Fruit fly (Drosophila melanogaster) whole organism, prepupa: ENCODE measurements around the gene Shab.

Experiments used
- CG10631 ChIP-seq: fragments of 200-800 bp; sonication (Bioruptor generic); optimal IDR thresholded peaks from 2 replicates; lab custom pipeline; 2016; ENCODE audit warnings: missing biosample characterization, missing genetic modification characterization
- CG10669 ChIP-seq: fragments of 200-800 bp; sonication (Bioruptor generic); optimal IDR thresholded peaks from 3 replicates; lab custom pipeline; 2018; ENCODE audit warnings: missing biosample characterization, mild to moderate bottlenecking, missing genetic modification characterization, moderate library complexity
- CG11294 ChIP-seq: fragments of 200-800 bp; sonication (Bioruptor generic); IDR thresholded peaks from 2 replicates; pipeline ENCODE4 v1.3.6; 2022; ENCODE audit warnings: missing biosample characterization, missing genetic modification characterization
- CG11762 ChIP-seq: fragments of 200-800 bp; sonication (Bioruptor generic); optimal IDR thresholded peaks from 3 replicates; lab custom pipeline; 2016; ENCODE audit warnings: missing biosample characterization, missing genetic modification characterization; ENCODE audit not compliant: insufficient read depth
- CG11902 ChIP-seq: fragments of 200-800 bp; sonication (Bioruptor generic); optimal IDR thresholded peaks from 3 replicates; lab custom pipeline; 2016; ENCODE audit warnings: missing biosample characterization, missing genetic modification characterization
- CG1621 ChIP-seq: fragments of 200-800 bp; sonication (Bioruptor generic); optimal IDR thresholded peaks from 3 replicates; lab custom pipeline; 2018; ENCODE audit warnings: missing biosample characterization, mild to moderate bottlenecking, missing genetic modification characterization
- CG16779 ChIP-seq: fragments of 200-800 bp; sonication (Bioruptor generic); optimal IDR thresholded peaks from 3 replicates; lab custom pipeline; 2017; ENCODE audit warnings: missing biosample characterization, mild to moderate bottlenecking, missing genetic modification characterization
- CG31627 ChIP-seq: fragments of 200-800 bp; sonication (Bioruptor generic); optimal IDR thresholded peaks from 3 replicates; lab custom pipeline; 2016; ENCODE audit warnings: missing biosample characterization, missing genetic modification characterization
- CG4318 ChIP-seq: fragments of 200-800 bp; sonication (Bioruptor generic); optimal IDR thresholded peaks from 3 replicates; lab custom pipeline; 2017; ENCODE audit warnings: missing biosample characterization, mild to moderate bottlenecking, missing genetic modification characterization
- CG6163 ChIP-seq: fragments of 200-800 bp; sonication (Bioruptor generic); IDR thresholded peaks from 3 replicates; pipeline ENCODE4 v1.3.6; 2022; ENCODE audit warnings: missing biosample characterization, missing genetic modification characterization
- CG6276 ChIP-seq: fragments of 200-800 bp; sonication (Bioruptor generic); optimal IDR thresholded peaks from 2 replicates; lab custom pipeline; 2017; ENCODE audit warnings: missing biosample characterization, mild to moderate bottlenecking, missing genetic modification characterization
- CG6792 ChIP-seq: fragments of 200-800 bp; sonication (Bioruptor generic); optimal IDR thresholded peaks from 3 replicates; lab custom pipeline; 2016; ENCODE audit warnings: missing biosample characterization, missing genetic modification characterization
- CG7368 ChIP-seq: fragments of 200-800 bp; sonication (Bioruptor generic); optimal IDR thresholded peaks from 3 replicates; lab custom pipeline; 2016; ENCODE audit warnings: missing biosample characterization, missing genetic modification characterization
- CG8119 ChIP-seq: fragments of 200-800 bp; sonication (Bioruptor generic); IDR thresholded peaks from 3 replicates; pipeline ENCODE4 v1.3.6; 2022; ENCODE audit warnings: missing biosample characterization, missing genetic modification characterization
- CG8319 ChIP-seq: fragments of 200-800 bp; sonication (Bioruptor generic); optimal IDR thresholded peaks from 3 replicates; lab custom pipeline; 2016; ENCODE audit warnings: missing biosample characterization, missing genetic modification characterization
- CG9139 ChIP-seq: fragments of 200-800 bp; sonication (Bioruptor generic); optimal IDR thresholded peaks from 3 replicates; lab custom pipeline; 2017; ENCODE audit warnings: missing biosample characterization, mild to moderate bottlenecking, missing genetic modification characterization
- Eip93F ChIP-seq: fragments of 200-800 bp; sonication (Bioruptor generic); optimal IDR thresholded peaks from 2 replicates; lab custom pipeline; 2016; ENCODE audit warnings: missing biosample characterization, mild to moderate bottlenecking, missing genetic modification characterization
- Ets96B ChIP-seq: fragments of 200-800 bp; optimal IDR thresholded peaks from 2 replicates; lab custom pipeline; 2019; ENCODE audit warnings: missing biosample characterization, mild to moderate bottlenecking, missing genetic modification characterization, moderate library complexity
- Gug ChIP-seq: fragments of 200-800 bp; sonication (Bioruptor generic); IDR thresholded peaks from 2 replicates; pipeline ENCODE4 v1.3.6; 2022; ENCODE audit warnings: missing biosample characterization, missing genetic modification characterization
- Hr38 ChIP-seq: sonication (Bioruptor generic); optimal IDR thresholded peaks from 2 replicates; lab custom pipeline; 2016; ENCODE audit warnings: missing biosample characterization, missing genetic modification characterization
- Hr4 ChIP-seq: fragments of 200-800 bp; sonication (Bioruptor generic); optimal IDR thresholded peaks from 3 replicates; lab custom pipeline; 2016; ENCODE audit warnings: missing biosample characterization, missing genetic modification characterization
- Met ChIP-seq: fragments of 200-800 bp; sonication (Bioruptor generic); optimal IDR thresholded peaks from 3 replicates; lab custom pipeline; 2016; ENCODE audit warnings: missing biosample characterization, missing genetic modification characterization
- OdsH ChIP-seq: fragments of 200-800 bp; sonication (Bioruptor generic); optimal IDR thresholded peaks from 3 replicates; lab custom pipeline; 2016; ENCODE audit warnings: missing biosample characterization, missing genetic modification characterization
- Smox ChIP-seq: fragments of 200-800 bp; sonication (Bioruptor generic); optimal IDR thresholded peaks from 3 replicates; lab custom pipeline; 2016; ENCODE audit warnings: missing biosample characterization, missing genetic modification characterization
- Sox102F ChIP-seq: fragments of 200-800 bp; sonication (Bioruptor generic); optimal IDR thresholded peaks from 2 replicates; lab custom pipeline; 2016; ENCODE audit warnings: missing biosample characterization, mild to moderate bottlenecking, missing genetic modification characterization
- Sox14 ChIP-seq: fragments of 200-800 bp; sonication (Bioruptor generic); optimal IDR thresholded peaks from 3 replicates; lab custom pipeline; 2016; ENCODE audit warnings: missing biosample characterization, missing genetic modification characterization
- Sox15 ChIP-seq: fragments of 200-800 bp; sonication (Bioruptor generic); optimal IDR thresholded peaks from 3 replicates; lab custom pipeline; 2016; ENCODE audit warnings: missing biosample characterization, missing genetic modification characterization
- acj6 ChIP-seq: fragments of 200-800 bp; sonication (Bioruptor generic); optimal IDR thresholded peaks from 3 replicates; lab custom pipeline; 2016; ENCODE audit warnings: missing biosample characterization, missing genetic modification characterization
- cyc ChIP-seq: fragments of 200-800 bp; sonication (Bioruptor generic); optimal IDR thresholded peaks from 3 replicates; lab custom pipeline; 2016; ENCODE audit warnings: missing biosample characterization, missing genetic modification characterization
- dac ChIP-seq: fragments of 200-800 bp; sonication (Bioruptor generic); optimal IDR thresholded peaks from 2 replicates; lab custom pipeline; 2017; ENCODE audit warnings: missing biosample characterization, mild to moderate bottlenecking, missing genetic modification characterization
- dsx ChIP-seq: fragments of 200-800 bp; optimal IDR thresholded peaks from 3 replicates; lab custom pipeline; 2019; ENCODE audit warnings: missing biosample characterization, mild to moderate bottlenecking, missing genetic modification characterization, moderate library complexity; ENCODE audit not compliant: poor library complexity, severe bottlenecking
- esn ChIP-seq: fragments of 200-800 bp; sonication (Bioruptor generic); optimal IDR thresholded peaks from 2 replicates; lab custom pipeline; 2016; ENCODE audit warnings: missing biosample characterization, mild to moderate bottlenecking, missing genetic modification characterization, moderate library complexity
- fd85E ChIP-seq: fragments of 200-800 bp; sonication (Bioruptor generic); optimal IDR thresholded peaks from 3 replicates; lab custom pipeline; 2016; ENCODE audit warnings: missing biosample characterization, missing genetic modification characterization
- lz ChIP-seq: fragments of 200-800 bp; sonication (Bioruptor generic); optimal IDR thresholded peaks from 3 replicates; lab custom pipeline; 2016; ENCODE audit warnings: missing biosample characterization, missing genetic modification characterization
- pdm3 ChIP-seq: fragments of 200-800 bp; sonication (Bioruptor generic); optimal IDR thresholded peaks from 3 replicates; lab custom pipeline; 2016; ENCODE audit warnings: missing biosample characterization, missing genetic modification characterization
- spab ChIP-seq: fragments of 200-800 bp; sonication (Bioruptor generic); optimal IDR thresholded peaks from 2 replicates; lab custom pipeline; 2017; ENCODE audit warnings: missing biosample characterization, mild to moderate bottlenecking, missing genetic modification characterization, missing genetic modification reagents
- topi ChIP-seq: fragments of 200-800 bp; sonication (Bioruptor generic); optimal IDR thresholded peaks from 3 replicates; lab custom pipeline; 2016; ENCODE audit warnings: missing biosample characterization, missing genetic modification characterization
- vri ChIP-seq: fragments of 200-800 bp; sonication (Bioruptor generic); optimal IDR thresholded peaks from 3 replicates; lab custom pipeline; 2016; ENCODE audit warnings: missing biosample characterization, mild to moderate bottlenecking, missing genetic modification characterization

The Shab gene

dm6 chr3L:2888150-2888549 lies 6.7 kb upstream of the Shab start:
- no peak for TF ChIP-seq CG6276 (GFP tag; lab: Kevin White, UChicago)
- no peak for TF ChIP-seq Met (GFP tag; lab: Kevin White, UChicago)

- TF ChIP-seq Eip93F (GFP tag; lab: Kevin White, UChicago) (no peak), CG1621 (no peak), CG4318 (GFP tag; lab: Kevin White, UChicago) (no peak), cyc (GFP tag; lab: Kevin White, UChicago) (no peak), CG11902 (GFP tag; lab: Kevin White, UChicago) (no peak), CG31627 (no peak), CG8319 (no peak), Gug (GFP tag; lab: Robert Waterston, UW) (no peak), Sox15 (no peak), CG16779 (tag; lab: Kevin White, UChicago) (no peak), Smox (GFP tag; lab: Kevin White, UChicago) (no peak), CG7368 (GFP tag; lab: Kevin White, UChicago) (no peak), fd85E (GFP tag; lab: Kevin White, UChicago) (no peak)
These were observed 2.7 kb upstream of the Shab start, which contains the start of gene spz5 for dm6 chr3L:2892105-2892504. spz5 (minus strand) TSS chr3L:2892166.

dm6 chr3L:2893846-2894511 lies 838 bp upstream of the Shab start:
- TF ChIP-seq pdm3 (GFP tag; lab: Kevin White, UChicago) (no peak), CG11762 (GFP tag; lab: Kevin White, UChicago) (no peak), CG6276 (GFP tag; lab: Kevin White, UChicago) (no peak), Gug (GFP tag; lab: Robert Waterston, UW) (no peak), Sox102F (GFP tag; lab: Kevin White, UChicago) (no peak), lz (no peak)

dm6 chr3L:2896371-2896958 lies 1.6 kb downstream of the Shab start:
- TF ChIP-seq CG4318 (GFP tag; lab: Kevin White, UChicago) (no peak), Sox102F (GFP tag; lab: Kevin White, UChicago) (no peak), CG9139 (GFP tag; lab: Kevin White, UChicago) (no peak), spab (GFP tag; lab: Kevin White, UChicago) (no peak), CG8119 (no peak), CG10669 (GFP tag; lab: Kevin White, UChicago) (no peak), CG11902 (GFP tag; lab: Kevin White, UChicago) (no peak), CG6163 (GFP tag; lab: Robert Waterston, UW) (no peak), topi (GFP tag; lab: Kevin White, UChicago) (no peak), vri (GFP tag; lab: Kevin White, UChicago) (no peak), Eip93F (GFP tag; lab: Kevin White, UChicago) (no peak), CG16779 (tag; lab: Kevin White, UChicago) (no peak), CG7368 (GFP tag; lab: Kevin White, UChicago) (no peak), acj6 (GFP tag; lab: Kevin White, UChicago) (no peak), cyc (GFP tag; lab: Kevin White, UChicago) (no peak), Hr4 (no peak), Sox14 (GFP tag; lab: Kevin White, UChicago) (no peak), dac (no peak), esn (GFP tag; lab: Kevin White, UChicago) (no peak), OdsH (GFP tag; lab: Kevin White, UChicago) (no peak)

- no peak for TF ChIP-seq Gug (GFP tag; lab: Robert Waterston, UW)
- TF ChIP-seq CG11294 (GFP tag; lab: Robert Waterston, UW), result no peak
- TF ChIP-seq spab (GFP tag; lab: Kevin White, UChicago), result no peak
- no peak for TF ChIP-seq Hr38
- TF ChIP-seq CG6792 (GFP tag; lab: Kevin White, UChicago), result no peak
- TF ChIP-seq CG6163 (GFP tag; lab: Robert Waterston, UW), result no peak
- no peak for TF ChIP-seq CG10631 (GFP tag; lab: Kevin White, UChicago)
- no peak for TF ChIP-seq Ets96B (tag; lab: Kevin White, UChicago)
- no peak for TF ChIP-seq dsx (GFP tag; lab: Kevin White, UChicago)
These were observed 11.6 kb downstream of the Shab start for dm6 chr3L:2906404-2906803.
